Fruit fly (Drosophila melanogaster) whole organism, embryonic: Measurements from ENCODE around the gene Sam-S.
A peak's percentile ranks its signal among the peaks of the same experiment; 100 is the strongest.

Source experiments
- CG10147 ChIP-seq: fragments of 200-800 bp; sonication (Bioruptor generic); optimal IDR thresholded peaks from 2 replicates; lab custom pipeline; 2019; ENCODE audit warnings: missing biosample characterization, mild to moderate bottlenecking, missing genetic modification characterization, moderate library complexity
- CG10654 ChIP-seq: fragments of 200-800 bp; sonication (Bioruptor generic); optimal IDR thresholded peaks from 2 replicates; lab custom pipeline; 2016; ENCODE audit warnings: missing biosample characterization, missing genetic modification characterization
- CG12155 ChIP-seq: fragments of 200-800 bp; sonication (Bioruptor generic); optimal IDR thresholded peaks from 3 replicates; lab custom pipeline; 2016; ENCODE audit warnings: missing biosample characterization, missing genetic modification characterization
- CG12299 ChIP-seq: fragments of 200-800 bp; sonication (Bioruptor generic); optimal IDR thresholded peaks from 2 replicates; lab custom pipeline; 2018; ENCODE audit warnings: missing biosample characterization, mild to moderate bottlenecking, missing genetic modification characterization
- CG12391 ChIP-seq: fragments of 200-800 bp; sonication (Bioruptor generic); optimal IDR thresholded peaks from 3 replicates; lab custom pipeline; 2018; ENCODE audit warnings: missing biosample characterization, mild to moderate bottlenecking, missing genetic modification characterization, moderate library complexity
- CG13296 ChIP-seq: fragments of 200-800 bp; sonication (Bioruptor generic); optimal IDR thresholded peaks from 3 replicates; lab custom pipeline; 2018; ENCODE audit warnings: missing biosample characterization, mild to moderate bottlenecking, missing genetic modification characterization
- CG14050 ChIP-seq: fragments of 200-800 bp; sonication (Bioruptor generic); IDR thresholded peaks from 3 replicates; pipeline ENCODE4 v1.3.6; 2022; ENCODE audit warnings: missing biosample characterization, missing genetic modification characterization
- CG1603 ChIP-seq: fragments of 200-800 bp; sonication (Bioruptor generic); optimal IDR thresholded peaks from 2 replicates; lab custom pipeline; 2019; ENCODE audit warnings: missing biosample characterization, mild to moderate bottlenecking, missing genetic modification characterization, moderate library complexity
- CG2199 ChIP-seq: fragments of 200-800 bp; sonication (Bioruptor generic); IDR thresholded peaks from 3 replicates; pipeline ENCODE4 v1.3.6; 2022; ENCODE audit warnings: missing biosample characterization, missing genetic modification characterization
- CG2875 ChIP-seq: fragments of 200-800 bp; sonication (Bioruptor generic); optimal IDR thresholded peaks from 2 replicates; lab custom pipeline; 2017; ENCODE audit warnings: missing biosample characterization, mild to moderate bottlenecking, missing genetic modification characterization, missing genetic modification reagents
- CG3726 ChIP-seq: fragments of 200-800 bp; sonication (Bioruptor generic); IDR thresholded peaks from 3 replicates; pipeline ENCODE4, ENCODE4 v1.3.6; 2022; ENCODE audit warnings: missing biosample characterization, missing genetic modification characterization
- CG4820 ChIP-seq: fragments of 200-800 bp; sonication (Bioruptor generic); optimal IDR thresholded peaks from 3 replicates; lab custom pipeline; 2016; ENCODE audit warnings: missing biosample characterization, missing genetic modification characterization
- CG6654 ChIP-seq: fragments of 200-800 bp; sonication (Bioruptor generic); optimal IDR thresholded peaks from 2 replicates; lab custom pipeline; 2017; ENCODE audit warnings: missing biosample characterization, mild to moderate bottlenecking, missing genetic modification characterization
- CG6683 ChIP-seq: fragments of 200-800 bp; sonication (Bioruptor generic); optimal IDR thresholded peaks from 2 replicates; lab custom pipeline; 2017; ENCODE audit warnings: missing biosample characterization, mild to moderate bottlenecking, missing genetic modification characterization, missing genetic modification reagents
- CG8290 ChIP-seq, 3 experiments: fragments of 200-800 bp; sonication (Bioruptor generic); optimal IDR thresholded peaks; 2 replicates each; lab custom pipeline; 2016 to 2019; ENCODE audit warnings: missing biosample characterization in 3 of 3, missing genetic modification characterization in 3 of 3, mild to moderate bottlenecking in 2 of 3, moderate library complexity in 1 of 3
- CG8924 ChIP-seq: fragments of 200-800 bp; optimal IDR thresholded peaks from 3 replicates; lab custom pipeline; 2019; ENCODE audit warnings: missing biosample characterization, mild to moderate bottlenecking, missing genetic modification characterization, moderate library complexity
- CG9817 ChIP-seq: fragments of 200-800 bp; sonication (Bioruptor generic); optimal IDR thresholded peaks from 2 replicates; lab custom pipeline; 2018; ENCODE audit warnings: missing biosample characterization, mild to moderate bottlenecking, missing genetic modification characterization, moderate library complexity
- Chrac-16 ChIP-seq: fragments of 200-800 bp; sonication (Bioruptor generic); optimal IDR thresholded peaks from 3 replicates; lab custom pipeline; 2016; ENCODE audit warnings: missing biosample characterization, missing genetic modification characterization
- Deaf1 ChIP-seq: fragments of 200-800 bp; optimal IDR thresholded peaks from 3 replicates; lab custom pipeline; 2019; ENCODE audit warnings: missing biosample characterization, mild to moderate bottlenecking, missing genetic modification characterization, moderate library complexity
- Dll ChIP-seq: fragments of 200-800 bp; sonication (Bioruptor generic); IDR thresholded peaks from 4 replicates; pipeline ENCODE4 v1.3.6; 2022; ENCODE audit warnings: missing biosample characterization, missing genetic modification characterization; ENCODE audit not compliant: partially characterized antibody
- Fer2 ChIP-seq: fragments of 200-800 bp; sonication (Bioruptor generic); optimal IDR thresholded peaks from 2 replicates; lab custom pipeline; 2018; ENCODE audit warnings: missing biosample characterization, mild to moderate bottlenecking, missing genetic modification characterization, moderate library complexity
- Meics ChIP-seq: fragments of 200-800 bp; sonication (Bioruptor generic); optimal IDR thresholded peaks from 2 replicates; lab custom pipeline; 2017; ENCODE audit warnings: missing biosample characterization, mild to moderate bottlenecking, missing genetic modification characterization
- Nf-YB ChIP-seq: fragments of 200-800 bp; sonication (Bioruptor generic); optimal IDR thresholded peaks from 3 replicates; lab custom pipeline; 2019; ENCODE audit warnings: missing biosample characterization, mild to moderate bottlenecking, missing genetic modification characterization, moderate library complexity
- Opbp ChIP-seq: fragments of 200-800 bp; sonication (Bioruptor generic); IDR thresholded peaks from 3 replicates; pipeline ENCODE4 v1.3.6; 2022; ENCODE audit warnings: missing biosample characterization, missing genetic modification characterization; ENCODE audit not compliant: partially characterized antibody
- Pdp1 ChIP-seq, 2 experiments: fragments of 200-800 bp; sonication (Bioruptor generic); optimal IDR thresholded peaks; 3 replicates each; lab custom pipeline; 2016; ENCODE audit warnings: missing biosample characterization in 2 of 2, missing genetic modification characterization in 2 of 2, mild to moderate bottlenecking in 1 of 2, moderate library complexity in 1 of 2
- Ravus ChIP-seq: fragments of 200-800 bp; sonication (Bioruptor generic); IDR thresholded peaks from 2 replicates; pipeline ENCODE4 v1.3.6; 2022; ENCODE audit warnings: missing biosample characterization, missing genetic modification characterization
- Vsx1 ChIP-seq: fragments of 200-800 bp; sonication (Bioruptor generic); optimal IDR thresholded peaks from 2 replicates; lab custom pipeline; 2017; ENCODE audit warnings: missing biosample characterization, mild to moderate bottlenecking, missing genetic modification characterization, missing genetic modification reagents
- ap ChIP-seq: fragments of 200-800 bp; sonication (Bioruptor generic); IDR thresholded peaks from 2 replicates; pipeline ENCODE4 v1.3.6; 2022; ENCODE audit warnings: missing biosample characterization, missing genetic modification characterization
- ase ChIP-seq: fragments of 200-800 bp; sonication (Bioruptor generic); IDR thresholded peaks from 3 replicates; pipeline ENCODE4 v1.3.6; 2022; ENCODE audit warnings: missing biosample characterization, missing genetic modification characterization
- az2 ChIP-seq: fragments of 200-800 bp; sonication (Bioruptor generic); optimal IDR thresholded peaks from 3 replicates; lab custom pipeline; 2016; ENCODE audit warnings: missing biosample characterization, missing genetic modification characterization
- dysf ChIP-seq: fragments of 200-800 bp; sonication (Bioruptor generic); IDR thresholded peaks from 3 replicates; pipeline ENCODE4 v1.3.6; 2022; ENCODE audit warnings: missing biosample characterization, missing genetic modification characterization
- emc ChIP-seq: fragments of 200-800 bp; sonication (Bioruptor generic); optimal IDR thresholded peaks from 2 replicates; lab custom pipeline; 2016; ENCODE audit warnings: missing biosample characterization, missing genetic modification characterization
- grn ChIP-seq: fragments of 200-800 bp; sonication (Bioruptor generic); optimal IDR thresholded peaks from 3 replicates; lab custom pipeline; 2017; ENCODE audit warnings: missing biosample characterization, missing genetic modification characterization
- gsb-n ChIP-seq: fragments of 200-800 bp; sonication (Bioruptor generic); optimal IDR thresholded peaks from 3 replicates; lab custom pipeline; 2018; ENCODE audit warnings: missing biosample characterization, mild to moderate bottlenecking, missing genetic modification characterization
- hkb ChIP-seq, 2 experiments: fragments of 200-800 bp in 1 of 2; fragments of >200 bp in 1 of 2; sonication (Bioruptor generic) in 1 of 2; IDR thresholded peaks in 1 of 2; optimal IDR thresholded peaks in 1 of 2; 2 replicates each; pipeline versions ENCODE4 v1.3.6 to Lab custom; 2017 to 2022; ENCODE audit warnings: missing biosample characterization in 1 of 2, missing genetic modification characterization in 1 of 2
- ind ChIP-seq: fragments of 200-800 bp; sonication (Bioruptor generic); optimal IDR thresholded peaks from 3 replicates; lab custom pipeline; 2016; ENCODE audit warnings: missing biosample characterization, missing genetic modification characterization
- jing ChIP-seq: fragments of 200-800 bp; sonication (Bioruptor generic); optimal IDR thresholded peaks from 2 replicates; lab custom pipeline; 2018; ENCODE audit warnings: missing biosample characterization, mild to moderate bottlenecking, missing genetic modification characterization
- mam ChIP-seq: fragments of 200-800 bp; sonication (Bioruptor generic); optimal IDR thresholded peaks from 3 replicates; lab custom pipeline; 2016; ENCODE audit warnings: missing biosample characterization, missing genetic modification characterization
- org-1 ChIP-seq: fragments of 200-800 bp; sonication (Bioruptor generic); optimal IDR thresholded peaks from 2 replicates; lab custom pipeline; 2017; ENCODE audit warnings: missing biosample characterization, missing genetic modification characterization
- pb ChIP-seq: fragments of 200-800 bp; sonication (Bioruptor generic); optimal IDR thresholded peaks from 3 replicates; lab custom pipeline; 2016; ENCODE audit warnings: missing biosample characterization, missing genetic modification characterization
- phol ChIP-seq: fragments of 200-800 bp; sonication (Bioruptor generic); optimal IDR thresholded peaks from 3 replicates; lab custom pipeline; 2018; ENCODE audit warnings: missing biosample characterization, mild to moderate bottlenecking, missing genetic modification characterization, moderate library complexity
- rib ChIP-seq: fragments of 200-800 bp; sonication (Bioruptor generic); IDR thresholded peaks from 2 replicates; pipeline ENCODE4 v1.3.6; 2022; ENCODE audit warnings: missing biosample characterization, missing genetic modification characterization
- sc ChIP-seq, 3 experiments: fragments of >200 bp in 2 of 3; fragments of 200-800 bp in 1 of 3; sonication (Bioruptor generic) in 1 of 3; optimal IDR thresholded peaks; 2 replicates in 2 of 3; 3 replicates in 1 of 3; lab custom pipeline; 2017; ENCODE audit warnings: mild to moderate bottlenecking in 1 of 3, missing biosample characterization in 1 of 3, missing genetic modification characterization in 1 of 3, missing genetic modification reagents in 1 of 3
- sd ChIP-seq: fragments of 200-800 bp; sonication (Bioruptor generic); optimal IDR thresholded peaks from 3 replicates; lab custom pipeline; 2018; ENCODE audit warnings: missing biosample characterization, mild to moderate bottlenecking, missing genetic modification characterization, moderate library complexity
- shn ChIP-seq: fragments of 200-800 bp; sonication (Bioruptor generic); optimal IDR thresholded peaks from 3 replicates; lab custom pipeline; 2016; ENCODE audit warnings: missing biosample characterization, missing genetic modification characterization
- zen ChIP-seq: fragments of 200-800 bp; sonication (Bioruptor generic); optimal IDR thresholded peaks from 3 replicates; lab custom pipeline; 2018; ENCODE audit warnings: missing biosample characterization, mild to moderate bottlenecking, missing genetic modification characterization, moderate library complexity
- zen2 ChIP-seq: fragments of 200-800 bp; sonication (Bioruptor generic); IDR thresholded peaks from 3 replicates; pipeline ENCODE4 v1.3.6; 2022; ENCODE audit warnings: missing biosample characterization, missing genetic modification characterization; ENCODE audit not compliant: partially characterized antibody
- zfh1 ChIP-seq: fragments of 200-800 bp; sonication (Bioruptor generic); IDR thresholded peaks from 3 replicates; pipeline ENCODE4 v1.3.6; 2022; ENCODE audit warnings: missing biosample characterization, missing genetic modification characterization

The Sam-S gene

dm6 chr2L:87255-87723 lies 19.4 kb upstream of the Sam-S start, which contains the start of gene net (continued):
- peak; percentile 74 for TF ChIP-seq Fer2
- peak; percentile 64 for TF ChIP-seq gsb-n (tag; lab: Kevin White, UChicago)
- TF ChIP-seq dysf (GFP tag; lab: Robert Waterston, UW), result peak; percentile 61; the same call in 2 of the 3 replicates
- peak; percentile 13 for TF ChIP-seq CG6654 (GFP tag; lab: Kevin White, UChicago)
- peak; percentile 48 for TF ChIP-seq az2 (GFP tag; lab: Kevin White, UChicago)
- TF ChIP-seq org-1 (GFP tag; lab: Kevin White, UChicago), result peak; percentile 60
- TF ChIP-seq grn (GFP tag; lab: Kevin White, UChicago), result no peak
- no peak for TF ChIP-seq Ravus (GFP tag; lab: Robert Waterston, UW)
- TF ChIP-seq CG1603 (tag; lab: Kevin White, UChicago), result no peak
- peak; percentile 79 for TF ChIP-seq CG9817
- TF ChIP-seq CG2199 (GFP tag; lab: Robert Waterston, UW), result peak; percentile 18; the same call in 1 of the 3 replicates
- peak; percentile 45 for TF ChIP-seq CG8290 (GFP tag; optimal IDR thresholded peaks at IDR 0.05; lab: Kevin White, UChicago)
- TF ChIP-seq CG8290 (tag; optimal IDR thresholded peaks at IDR 0.05; lab: Kevin White, UChicago), result peak in 1 of 2 experiments; percentile 48
- no peak for TF ChIP-seq Dll (GFP tag; lab: Robert Waterston, UW)
- TF ChIP-seq sc (optimal IDR thresholded peaks at IDR 0.05; lab: Kevin White, UChicago), result no peak
- TF ChIP-seq sc (GFP tag; optimal IDR thresholded peaks at IDR 0.05; lab: Kevin White, UChicago), result peak; percentile 11
- TF ChIP-seq CG12155 (GFP tag; lab: Kevin White, UChicago), result peak; percentile 47
- peak; percentile 14 for TF ChIP-seq jing (GFP tag; lab: Kevin White, UChicago)
- TF ChIP-seq zen2, result no peak
- no peak for TF ChIP-seq shn (GFP tag; lab: Kevin White, UChicago)
- peak; percentile 46 for TF ChIP-seq Vsx1
- no peak for TF ChIP-seq CG3726 (GFP tag; lab: Robert Waterston, UW)
- TF ChIP-seq Chrac-16 (GFP tag; lab: Kevin White, UChicago), result peak; percentile 37
- peak; percentile 17 for TF ChIP-seq CG10654 (GFP tag; lab: Kevin White, UChicago)
- 0 out of 3 replicates have a peak, but pooled peaks have one; percentile 54 for TF ChIP-seq zfh1
- TF ChIP-seq CG14050, result peak; percentile 39; the same call in 1 of the 3 replicates
- TF ChIP-seq CG6683 (GFP tag; lab: Kevin White, UChicago), result peak; percentile 58
- TF ChIP-seq mam (GFP tag; lab: Kevin White, UChicago), result peak; percentile 10
- TF ChIP-seq ap (GFP tag; lab: Robert Waterston, UW), result no peak
- TF ChIP-seq CG12299, result peak; percentile 72
- peak; percentile 80 for TF ChIP-seq CG10147 (GFP tag; lab: Kevin White, UChicago)
- no peak for TF ChIP-seq ase (GFP tag; lab: Robert Waterston, UW)
- peak; percentile 65 for TF ChIP-seq phol (tag; lab: Kevin White, UChicago)
- peak; percentile 80 for TF ChIP-seq CG8924 (tag; lab: Kevin White, UChicago)
- peak; percentile 51 for TF ChIP-seq ind
- TF ChIP-seq rib (GFP tag; lab: Robert Waterston, UW), result no peak
- peak; percentile 48 for TF ChIP-seq sd
- peak; percentile 87 for TF ChIP-seq CG13296 (GFP tag; lab: Kevin White, UChicago)
- TF ChIP-seq CG12391 (tag; lab: Kevin White, UChicago), result peak; percentile 82
- peak; percentile 45 for TF ChIP-seq Nf-YB (GFP tag; lab: Kevin White, UChicago)
- TF ChIP-seq Deaf1 (tag; lab: Kevin White, UChicago), result peak; percentile 60
- TF ChIP-seq Pdp1 (GFP tag; optimal IDR thresholded peaks at IDR 0.05; lab: Kevin White, UChicago), result no peak
- peak; percentile 84 for TF ChIP-seq Meics
- peak; percentile 21 for TF ChIP-seq CG4820
- no peak for TF ChIP-seq Opbp (GFP tag; lab: Robert Waterston, UW)
- peak; percentile 18 for TF ChIP-seq CG2875 (GFP tag; lab: Kevin White, UChicago)
- TF ChIP-seq emc (GFP tag; lab: Kevin White, UChicago), result no peak
- peak; percentile 49 for TF ChIP-seq zen (tag; lab: Kevin White, UChicago)
- no peak for TF ChIP-seq pb
- TF ChIP-seq hkb (optimal IDR thresholded peaks at IDR 0.05; lab: Kevin White, UChicago), result no peak
- TF ChIP-seq hkb (GFP tag; IDR thresholded peaks at IDR 0.05; lab: Robert Waterston, UW), result 0 out of 2 replicates have a peak, but pooled peaks have one; percentile 39
